Fruit fly (Drosophila melanogaster) whole organism, embryonic: Measurements from ENCODE around the gene CG45072.
A peak's percentile ranks its signal among the peaks of the same experiment; 100 is the strongest.

ENCODE experiments used
- Ada2b ChIP-seq: fragments of 200-800 bp; sonication (Bioruptor generic); IDR thresholded peaks from 2 replicates; pipeline ENCODE4 v1.3.6; 2022; ENCODE audit warnings: missing biosample characterization, missing genetic modification characterization
- CG10267 ChIP-seq: fragments of 200-800 bp; sonication (Bioruptor generic); optimal IDR thresholded peaks from 2 replicates; lab custom pipeline; 2018; ENCODE audit warnings: missing biosample characterization, mild to moderate bottlenecking, missing genetic modification characterization, moderate library complexity
- CG10462 ChIP-seq: fragments of 200-800 bp; sonication (Bioruptor generic); optimal IDR thresholded peaks from 2 replicates; lab custom pipeline; 2016; ENCODE audit warnings: missing biosample characterization, missing genetic modification characterization
- CG10959 ChIP-seq: fragments of 200-800 bp; sonication (Bioruptor generic); IDR thresholded peaks from 2 replicates; pipeline ENCODE4 v1.3.6; 2022; ENCODE audit warnings: missing biosample characterization, missing genetic modification characterization
- CG11398 ChIP-seq: fragments of 200-800 bp; sonication (Bioruptor generic); optimal IDR thresholded peaks from 2 replicates; lab custom pipeline; 2016; ENCODE audit warnings: missing biosample characterization, missing genetic modification characterization
- CG12219 ChIP-seq: fragments of 200-800 bp; sonication (Bioruptor generic); optimal IDR thresholded peaks from 3 replicates; lab custom pipeline; 2018; ENCODE audit warnings: missing biosample characterization, mild to moderate bottlenecking, missing genetic modification characterization
- CG15601 ChIP-seq: fragments of 200-800 bp; sonication (Bioruptor generic); optimal IDR thresholded peaks from 3 replicates; lab custom pipeline; 2019; ENCODE audit warnings: missing biosample characterization, mild to moderate bottlenecking, missing genetic modification characterization, moderate library complexity
- CG17802 ChIP-seq: fragments of 200-800 bp; sonication (Bioruptor generic); optimal IDR thresholded peaks from 2 replicates; lab custom pipeline; 2018; ENCODE audit warnings: missing biosample characterization, mild to moderate bottlenecking, missing genetic modification characterization, moderate library complexity
- CG18619 ChIP-seq: fragments of 200-800 bp; sonication (Bioruptor generic); optimal IDR thresholded peaks from 3 replicates; lab custom pipeline; 2017; ENCODE audit warnings: missing biosample characterization, mild to moderate bottlenecking, missing genetic modification characterization
- CG2129 ChIP-seq: fragments of 200-800 bp; sonication (Bioruptor generic); IDR thresholded peaks from 2 replicates; pipeline ENCODE4 v1.3.6; 2022; ENCODE audit warnings: missing biosample characterization, missing genetic modification characterization; ENCODE audit not compliant: partially characterized antibody
- CG3163 ChIP-seq: fragments of 200-800 bp; sonication (Bioruptor generic); optimal IDR thresholded peaks from 3 replicates; lab custom pipeline; 2016; ENCODE audit warnings: missing biosample characterization, missing genetic modification characterization
- CG3281 ChIP-seq: fragments of 200-800 bp; sonication (Bioruptor generic); optimal IDR thresholded peaks from 3 replicates; lab custom pipeline; 2017; ENCODE audit warnings: missing biosample characterization, mild to moderate bottlenecking, missing genetic modification characterization
- CG34422 ChIP-seq: fragments of 200-800 bp; sonication (Bioruptor generic); IDR thresholded peaks from 3 replicates; pipeline ENCODE4 v1.3.6; 2022; ENCODE audit warnings: missing biosample characterization, missing genetic modification characterization
- CG5180 ChIP-seq: fragments of 200-800 bp; sonication (Bioruptor generic); optimal IDR thresholded peaks from 3 replicates; lab custom pipeline; 2017; ENCODE audit warnings: missing biosample characterization, missing genetic modification characterization, mild to moderate bottlenecking, moderate library complexity, missing genetic modification reagents
- CG7745 ChIP-seq: fragments of 200-800 bp; sonication (Bioruptor generic); optimal IDR thresholded peaks from 2 replicates; lab custom pipeline; 2018; ENCODE audit warnings: missing biosample characterization, mild to moderate bottlenecking, missing genetic modification characterization, moderate library complexity
- CG8290 ChIP-seq, 3 experiments: fragments of 200-800 bp; sonication (Bioruptor generic); optimal IDR thresholded peaks; 2 replicates each; lab custom pipeline; 2016 to 2019; ENCODE audit warnings: missing biosample characterization in 3 of 3, missing genetic modification characterization in 3 of 3, mild to moderate bottlenecking in 2 of 3, moderate library complexity in 1 of 3
- CG9932 ChIP-seq: fragments of 200-800 bp; sonication (Bioruptor generic); IDR thresholded peaks from 2 replicates; pipeline ENCODE4 v1.3.6; 2022; ENCODE audit warnings: missing biosample characterization, missing genetic modification characterization
- CTCF ChIP-seq: fragments of 200-800 bp; sonication (Bioruptor generic); optimal IDR thresholded peaks from 2 replicates; lab custom pipeline; 2017; ENCODE audit warnings: missing biosample characterization, mild to moderate bottlenecking, missing genetic modification characterization, moderate library complexity
- CrebB ChIP-seq: fragments of 200-800 bp; sonication (Bioruptor generic); optimal IDR thresholded peaks from 3 replicates; lab custom pipeline; 2018; ENCODE audit warnings: missing biosample characterization, mild to moderate bottlenecking, missing genetic modification characterization
- D ChIP-seq, 2 experiments: fragments of 200-800 bp in 1 of 2; fragments of >200 bp in 1 of 2; sonication (Bioruptor generic) in 1 of 2; optimal IDR thresholded peaks; 2 replicates in 1 of 2; 3 replicates in 1 of 2; lab custom pipeline; 2017; ENCODE audit warnings: mild to moderate bottlenecking in 1 of 2, missing biosample characterization in 1 of 2, missing genetic modification characterization in 1 of 2, missing genetic modification reagents in 1 of 2
- Dp ChIP-seq: fragments of 200-800 bp; sonication (Bioruptor generic); optimal IDR thresholded peaks from 2 replicates; lab custom pipeline; 2018; ENCODE audit warnings: missing biosample characterization, mild to moderate bottlenecking, missing genetic modification characterization, moderate library complexity
- Drgx ChIP-seq: fragments of 200-800 bp; sonication (Bioruptor generic); IDR thresholded peaks from 2 replicates; pipeline ENCODE4 v1.3.6; 2022; ENCODE audit warnings: missing biosample characterization, missing genetic modification characterization
- E2f2 ChIP-seq: fragments of 200-800 bp; sonication (Bioruptor generic); IDR thresholded peaks from 2 replicates; pipeline ENCODE4 v1.3.6; 2022; ENCODE audit warnings: missing biosample characterization, missing genetic modification characterization
- Kr ChIP-seq: fragments of 200-800 bp; sonication (Bioruptor generic); optimal IDR thresholded peaks from 2 replicates; lab custom pipeline; 2017; ENCODE audit warnings: missing biosample characterization, mild to moderate bottlenecking, missing genetic modification characterization
- Lim3 ChIP-seq: fragments of 200-800 bp; sonication (Bioruptor generic); IDR thresholded peaks from 2 replicates; pipeline ENCODE4 v1.3.6; 2022; ENCODE audit warnings: missing biosample characterization, missing genetic modification characterization
- Mad ChIP-seq: fragments of 200-800 bp; sonication (Bioruptor generic); optimal IDR thresholded peaks from 2 replicates; lab custom pipeline; 2016; ENCODE audit warnings: missing biosample characterization, missing genetic modification characterization
- Med ChIP-seq: fragments of 200-800 bp; sonication (Bioruptor generic); peaks from one replicate; lab custom pipeline; 2016; ENCODE audit warnings: missing biosample characterization, missing genetic modification characterization, mild to moderate bottlenecking, inconsistent platforms, moderate library complexity
- NK7.1 ChIP-seq: fragments of 200-800 bp; sonication (Bioruptor generic); optimal IDR thresholded peaks from 3 replicates; lab custom pipeline; 2016; ENCODE audit warnings: missing biosample characterization, missing genetic modification characterization
- PHDP ChIP-seq: fragments of 200-800 bp; sonication (Bioruptor generic); optimal IDR thresholded peaks from 3 replicates; lab custom pipeline; 2018; ENCODE audit warnings: missing biosample characterization, mild to moderate bottlenecking, missing genetic modification characterization, moderate library complexity
- Pdp1 ChIP-seq, 2 experiments: fragments of 200-800 bp; sonication (Bioruptor generic); optimal IDR thresholded peaks; 3 replicates each; lab custom pipeline; 2016; ENCODE audit warnings: missing biosample characterization in 2 of 2, missing genetic modification characterization in 2 of 2, mild to moderate bottlenecking in 1 of 2, moderate library complexity in 1 of 2
- Poxn ChIP-seq: fragments of 200-800 bp; sonication (Bioruptor generic); IDR thresholded peaks from 2 replicates; pipeline ENCODE4 v1.3.6; 2022; ENCODE audit warnings: missing biosample characterization, missing genetic modification characterization
- Side ChIP-seq: fragments of 200-800 bp; sonication (Bioruptor generic); optimal IDR thresholded peaks from 2 replicates; lab custom pipeline; 2016; ENCODE audit warnings: missing biosample characterization, missing genetic modification characterization
- al ChIP-seq: fragments of 200-800 bp; sonication (Bioruptor generic); IDR thresholded peaks from 2 replicates; pipeline ENCODE4 v1.3.6; 2022; ENCODE audit warnings: missing biosample characterization, missing genetic modification characterization
- aop ChIP-seq: fragments of 200-800 bp; sonication (Bioruptor generic); IDR thresholded peaks from 2 replicates; pipeline ENCODE4 v1.3.6; 2022; ENCODE audit warnings: missing biosample characterization, missing genetic modification characterization
- bcd ChIP-seq: fragments of 200-800 bp; sonication (Bioruptor generic); optimal IDR thresholded peaks from 2 replicates; lab custom pipeline; 2017; ENCODE audit warnings: missing biosample characterization, mild to moderate bottlenecking, missing genetic modification characterization
- ci ChIP-seq: fragments of 200-800 bp; sonication (Bioruptor generic); IDR thresholded peaks from 3 replicates; pipeline ENCODE4 v1.3.6; 2022; ENCODE audit warnings: missing biosample characterization, missing genetic modification characterization
- dati ChIP-seq: fragments of 200-800 bp; sonication (Bioruptor generic); IDR thresholded peaks from 2 replicates; pipeline ENCODE4 v1.3.6; 2022; ENCODE audit warnings: missing biosample characterization, missing genetic modification characterization
- dimm ChIP-seq: fragments of 200-800 bp; sonication (Bioruptor generic); IDR thresholded peaks from 2 replicates; pipeline ENCODE4 v1.3.6; 2022; ENCODE audit warnings: missing biosample characterization, missing genetic modification characterization
- dm ChIP-seq: fragments of 200-800 bp; sonication (Bioruptor generic); optimal IDR thresholded peaks from 3 replicates; lab custom pipeline; 2016; ENCODE audit warnings: missing biosample characterization, missing genetic modification characterization
- dysf ChIP-seq: fragments of 200-800 bp; sonication (Bioruptor generic); IDR thresholded peaks from 3 replicates; pipeline ENCODE4 v1.3.6; 2022; ENCODE audit warnings: missing biosample characterization, missing genetic modification characterization
- ems ChIP-seq: fragments of 200-800 bp; sonication (Bioruptor generic); optimal IDR thresholded peaks from 3 replicates; lab custom pipeline; 2016; ENCODE audit warnings: missing biosample characterization, missing genetic modification characterization
- gcm ChIP-seq: fragments of 200-800 bp; sonication (Bioruptor generic); optimal IDR thresholded peaks from 2 replicates; lab custom pipeline; 2019; ENCODE audit warnings: missing biosample characterization, mild to moderate bottlenecking, missing genetic modification characterization, moderate library complexity
- gfzf ChIP-seq: fragments of 200-800 bp; sonication (Bioruptor generic); optimal IDR thresholded peaks from 2 replicates; lab custom pipeline; 2016; ENCODE audit warnings: missing biosample characterization, mild to moderate bottlenecking, missing genetic modification characterization, moderate library complexity
- nom ChIP-seq: fragments of 200-800 bp; sonication (Bioruptor generic); optimal IDR thresholded peaks from 2 replicates; lab custom pipeline; 2017; ENCODE audit warnings: missing biosample characterization, missing genetic modification characterization, mild to moderate bottlenecking, moderate library complexity, missing genetic modification reagents
- sens ChIP-seq: fragments of 200-800 bp; sonication (Bioruptor generic); peaks from one replicate; lab custom pipeline; 2016; ENCODE audit warnings: missing biosample characterization, missing genetic modification characterization
- sisA ChIP-seq: fragments of 200-800 bp; sonication (Bioruptor generic); IDR thresholded peaks from 2 replicates; pipeline ENCODE4 v1.3.6; 2022; ENCODE audit warnings: missing biosample characterization, missing genetic modification characterization
- slbo ChIP-seq: fragments of 200-800 bp; sonication (Bioruptor generic); IDR thresholded peaks from 2 replicates; pipeline ENCODE4 v1.3.6; 2022; ENCODE audit warnings: missing biosample characterization, missing genetic modification characterization
- toy ChIP-seq: fragments of 200-800 bp; sonication (Bioruptor generic); IDR thresholded peaks from 2 replicates; pipeline ENCODE4 v1.3.6; 2022; ENCODE audit warnings: missing biosample characterization, missing genetic modification characterization
- wek ChIP-seq: fragments of 200-800 bp; sonication (Bioruptor generic); optimal IDR thresholded peaks from 3 replicates; lab custom pipeline; 2018; ENCODE audit warnings: missing biosample characterization, mild to moderate bottlenecking, missing genetic modification characterization, moderate library complexity
- yki ChIP-seq: fragments of >200 bp; optimal IDR thresholded peaks from 3 replicates; lab custom pipeline; 2018
- zen ChIP-seq: fragments of 200-800 bp; sonication (Bioruptor generic); optimal IDR thresholded peaks from 3 replicates; lab custom pipeline; 2018; ENCODE audit warnings: missing biosample characterization, mild to moderate bottlenecking, missing genetic modification characterization, moderate library complexity

Gene CG45072

DNA sequence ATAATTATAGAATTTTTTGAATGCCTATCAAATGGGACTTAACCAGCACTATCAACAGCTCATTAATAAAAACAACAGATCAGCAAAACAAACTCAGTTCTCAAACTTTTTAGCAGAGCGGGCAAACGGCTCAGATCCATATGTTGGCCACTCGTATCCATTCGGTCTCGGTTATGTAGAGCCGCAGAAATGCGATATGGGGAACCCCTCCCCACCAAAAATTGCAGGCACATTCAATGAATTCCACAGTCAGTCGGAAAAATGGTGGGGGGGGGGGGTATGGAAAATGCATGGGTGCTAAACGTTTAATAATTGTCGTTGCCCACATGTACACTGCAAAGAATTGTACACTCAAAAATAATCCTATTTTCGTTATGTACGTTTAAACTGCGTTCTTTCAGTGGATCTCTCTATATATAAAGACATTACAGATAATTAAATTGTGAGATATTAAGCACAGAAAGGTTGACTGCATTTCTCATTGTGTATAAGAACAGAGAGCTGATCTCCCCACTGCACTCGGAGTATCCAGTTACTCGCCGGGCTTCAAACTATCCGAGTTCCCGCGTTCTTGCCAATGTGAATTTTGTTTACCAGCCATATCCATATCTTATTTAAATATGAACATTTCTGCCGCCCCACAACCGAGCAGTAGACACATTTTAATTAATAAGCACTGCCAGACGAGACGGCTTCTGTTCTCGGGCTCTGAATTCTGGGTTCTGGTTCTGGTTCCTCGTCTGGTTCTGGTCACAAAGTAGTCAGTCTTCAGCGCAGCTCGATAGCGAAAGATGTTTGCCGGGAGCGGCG is 28.4 kb upstream of the CG45072 start, which contains the start of gene CG15529 (continued):
- TF ChIP-seq NK7.1 (GFP tag; lab: Kevin White, UChicago) (no peak), CG12219 (GFP tag; lab: Kevin White, UChicago) (no peak), CG3163 (GFP tag; lab: Kevin White, UChicago) (no peak), dm (GFP tag; lab: Kevin White, UChicago) (no peak), Drgx (GFP tag; lab: Robert Waterston, UW) (peak; percentile 74), sisA (GFP tag; lab: Robert Waterston, UW) (peak; percentile 8; the same call in 1 of the 2 replicates), wek (no peak), dysf (no peak), PHDP (no peak), bcd (GFP tag; lab: Kevin White, UChicago) (no peak), Lim3 (GFP tag; lab: Robert Waterston, UW) (no peak), CG11398 (GFP tag; lab: Kevin White, UChicago) (no peak), CrebB (tag; lab: Kevin White, UChicago) (no peak), CG34422 (GFP tag; lab: Robert Waterston, UW) (no peak), CG10959 (GFP tag; lab: Robert Waterston, UW) (no peak), aop (GFP tag; lab: Robert Waterston, UW) (no peak), CG18619 (GFP tag; lab: Kevin White, UChicago) (no peak), CG10267 (tag; lab: Kevin White, UChicago) (no peak), ci (GFP tag; lab: Robert Waterston, UW) (0 out of 3 replicates have a peak, but pooled peaks have one; percentile 39), CG9932 (peak; percentile 54), al (GFP tag; lab: Robert Waterston, UW) (0 out of 2 replicates have a peak, but pooled peaks have one; percentile 18), slbo (peak; percentile 59), CG15601 (tag; lab: Kevin White, UChicago) (no peak), CG8290 (GFP tag; optimal IDR thresholded peaks at IDR 0.05; lab: Kevin White, UChicago) (no peak), CG8290 (tag; optimal IDR thresholded peaks at IDR 0.05; lab: Kevin White, UChicago) (no peak), Ada2b (GFP tag; lab: Robert Waterston, UW) (no peak), zen (no peak), Mad (no peak), Side (no peak), CG5180 (GFP tag; lab: Kevin White, UChicago) (no peak), ems (GFP tag; lab: Kevin White, UChicago) (no peak), nom (GFP tag; lab: Kevin White, UChicago) (peak; percentile 60), CG2129 (no peak), CG3281 (GFP tag; lab: Kevin White, UChicago) (no peak)

DNA sequence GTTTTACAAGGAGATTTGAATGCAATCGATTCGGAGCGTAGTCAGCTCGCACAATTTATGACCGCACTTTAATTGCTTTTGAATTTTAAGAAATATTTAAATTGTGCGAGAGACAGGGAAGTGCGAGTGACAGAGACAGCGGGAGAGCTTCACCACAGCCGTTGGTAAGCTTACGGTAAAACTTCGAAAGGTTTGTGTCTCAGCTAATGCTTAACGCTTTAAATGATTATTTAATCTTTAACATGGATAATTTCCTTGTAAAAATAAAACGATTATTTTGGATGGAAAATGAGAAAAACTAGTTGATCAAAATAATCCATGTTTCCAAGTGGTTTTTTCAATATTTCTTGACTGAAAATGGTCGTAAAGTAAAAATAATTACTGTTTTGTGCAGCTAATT is 27.5 kb upstream of the CG45072 start:
- TF ChIP-seq yki (lab: Kevin White, UChicago) (no peak), Med (peak; percentile 42), sens (GFP tag; lab: Kevin White, UChicago) (peak; percentile 17), toy (GFP tag; lab: Robert Waterston, UW) (no peak), dimm (no peak), gfzf (GFP tag; lab: Kevin White, UChicago) (peak; percentile 43), Dp (peak; percentile 6), CTCF (GFP tag; lab: Kevin White, UChicago) (peak; percentile 50), E2f2 (GFP tag; lab: Robert Waterston, UW) (peak; percentile 36; the same call in 1 of the 2 replicates), dati (no peak), Pdp1 (GFP tag; optimal IDR thresholded peaks at IDR 0.05; lab: Kevin White, UChicago) (peak in 1 of 2 experiments; percentile 82), dysf (no peak), CG17802 (no peak), Kr (GFP tag; lab: Kevin White, UChicago) (no peak), CG7745 (tag; lab: Kevin White, UChicago) (no peak), gcm (GFP tag; lab: Kevin White, UChicago) (no peak), Poxn (GFP tag; lab: Robert Waterston, UW) (no peak), CG10462 (no peak), D (optimal IDR thresholded peaks at IDR 0.05; lab: Kevin White, UChicago) (no peak), D (GFP tag; optimal IDR thresholded peaks at IDR 0.05; lab: Kevin White, UChicago) (no peak)
